Fruit fly (Drosophila melanogaster): ENCODE results near the gene AOX3.

Gene AOX3

dm6 chr3R:15494302-15494701, 53.7 kb downstream of the AOX3 start, which contains the start of gene maca:
maca (plus strand) TSS chr3R:15494602.
- TF ChIP-seq GATAd (GFP tag; optimal IDR thresholded peaks at IDR 0.05) = no peak

DNA sequence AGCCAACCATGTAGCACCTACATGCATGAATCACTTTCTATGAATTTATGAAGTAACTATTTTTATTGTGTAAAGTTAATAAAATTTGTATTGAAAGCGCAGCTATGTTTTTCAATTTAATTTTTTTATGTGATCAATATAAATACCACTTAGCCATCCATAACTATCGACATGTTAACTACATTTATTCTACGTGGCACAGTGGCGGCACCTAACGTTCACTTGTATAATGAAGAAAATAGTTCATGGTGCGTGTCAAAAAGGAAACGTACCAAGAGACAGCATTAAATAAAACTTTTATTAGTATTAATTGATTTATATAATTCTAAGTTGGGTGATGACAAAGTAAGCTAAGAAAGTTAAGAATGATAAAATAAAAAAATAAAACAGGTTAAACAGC, 54.8 kb downstream of the AOX3 start:
- no peak for TF ChIP-seq ey (GFP tag; optimal IDR thresholded peaks at IDR 0.05)
- TF ChIP-seq Mio (GFP tag; optimal IDR thresholded peaks at IDR 0.05) = no peak
- TF ChIP-seq lola (GFP tag; optimal IDR thresholded peaks at IDR 0.05) = no peak
- TF ChIP-seq dl (GFP tag; optimal IDR thresholded peaks at IDR 0.05; ENCODE audit: insufficient read depth in 1 of 2, partially characterized antibody in 2 of 2) = no peak
- TF ChIP-seq Dfd (GFP tag; optimal IDR thresholded peaks at IDR 0.05) = no peak
